Fruit fly (Drosophila melanogaster) whole organism, adult: ENCODE results near the gene CG18547.

Source experiments
- CG14711 ChIP-seq: fragments of 200-800 bp; sonication (Bioruptor generic); optimal IDR thresholded peaks from 2 replicates; lab custom pipeline; 2018; ENCODE audit warnings: missing biosample characterization, mild to moderate bottlenecking, missing genetic modification characterization, moderate library complexity
- CG7101 ChIP-seq: fragments of 200-800 bp; sonication (Bioruptor generic); optimal IDR thresholded peaks from 2 replicates; lab custom pipeline; 2018; ENCODE audit warnings: missing biosample characterization, mild to moderate bottlenecking, missing genetic modification characterization, moderate library complexity
- pad ChIP-seq: fragments of 200-800 bp; sonication (Bioruptor generic); optimal IDR thresholded peaks from 3 replicates; lab custom pipeline; 2017; ENCODE audit warnings: missing biosample characterization, missing genetic modification characterization, mild to moderate bottlenecking, moderate library complexity, missing genetic modification reagents

dm6 chr3R:11989996-11990395 is 9.8 kb upstream of the CG18547 start:
- TF ChIP-seq CG7101 (tag; lab: Kevin White, UChicago) (no peak), pad (GFP tag; lab: Kevin White, UChicago) (no peak), CG14711 (tag; lab: Kevin White, UChicago) (no peak)
